Worm (Caenorhabditis elegans): ENCODE results near the gene zip-3.

- TF ChIP-seq pha-4 (tag; optimal IDR thresholded peaks at IDR 0.05) (no peak), nhr-237 (tag; optimal IDR thresholded peaks at IDR 0.05) (no peak), elt-3 (tag; optimal IDR thresholded peaks at IDR 0.05) (no peak), lin-32 (GFP tag; optimal IDR thresholded peaks at IDR 0.05) (no peak), unc-62 (GFP tag; optimal IDR thresholded peaks at IDR 0.05) (no peak), nhr-12 (tag; optimal IDR thresholded peaks at IDR 0.05) (no peak), mep-1 (tag; optimal IDR thresholded peaks at IDR 0.05) (no peak), cnd-1 (tag; optimal IDR thresholded peaks at IDR 0.05) (no peak), elt-1 (tag; optimal IDR thresholded peaks at IDR 0.05; ENCODE audit: borderline replicate concordance, insufficient read depth) (no peak), lsy-2 (tag; optimal IDR thresholded peaks at IDR 0.05) (no peak), ztf-11 (tag; optimal IDR thresholded peaks at IDR 0.05) (no peak), snpc-4 (tag; optimal IDR thresholded peaks at IDR 0.05) (no peak)
These were observed 34.5 kb upstream of the zip-3 start, which contains the start of gene Y39G8B.5 for ce11 chrII:13991741-13992140.
